Fruit fly (Drosophila melanogaster): ENCODE measurements around the gene CG42740.

CG42740 gene

DNA sequence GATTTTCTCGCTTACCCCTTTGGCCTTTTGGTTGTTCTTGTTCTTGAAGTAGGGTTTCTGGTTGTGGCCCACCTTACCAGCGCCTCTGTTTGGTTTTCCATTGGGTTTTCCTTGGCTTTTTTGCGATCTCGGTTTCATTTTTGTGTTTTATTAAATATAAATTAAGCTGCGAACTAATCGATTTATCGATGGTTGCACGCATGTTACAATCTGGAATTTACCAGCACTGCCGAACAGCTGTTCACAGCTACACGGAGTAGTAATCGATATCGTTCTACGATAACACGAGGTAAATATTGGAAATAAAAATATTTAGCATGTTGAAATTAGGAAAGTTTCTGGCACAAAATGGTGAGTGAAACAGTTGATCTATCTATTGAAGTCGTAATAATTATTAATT, 924 bp upstream of the CG42740 start, which contains the start of the genes CG15535 and mRpS18C:
Gene CG15535 (minus strand): TSS at position 235 of the 400 bp plus-strand sequence.
Gene mRpS18C (plus strand): TSS at position 280 of the 400 bp plus-strand sequence.
- TF ChIP-seq BEAF-32 (GFP tag; optimal IDR thresholded peaks at IDR 0.05) (peak; percentile 77), Sox100B (GFP tag; optimal IDR thresholded peaks at IDR 0.05) (no peak), klu (GFP tag; IDR thresholded peaks at IDR 0.05) (no peak), Dek (tag; optimal IDR thresholded peaks at IDR 0.05) (no peak), D19B (GFP tag; optimal IDR thresholded peaks at IDR 0.05) (no peak), CG4730 (GFP tag; IDR thresholded peaks at IDR 0.05) (no peak), nerfin-1 (tag; optimal IDR thresholded peaks at IDR 0.05) (no peak), Rfx (GFP tag; IDR thresholded peaks at IDR 0.05) (peak; percentile 34; the same call in 1 of the 2 replicates), CG11456 (GFP tag; IDR thresholded peaks at IDR 0.05) (no peak), mam (GFP tag; optimal IDR thresholded peaks at IDR 0.05) (no peak), Dbx (GFP tag; IDR thresholded peaks at IDR 0.05) (no peak), Sry-δ (GFP tag; optimal IDR thresholded peaks at IDR 0.05) (peak; percentile 56), CG9437 (GFP tag; optimal IDR thresholded peaks at IDR 0.05) (no peak), NC2β (GFP tag; optimal IDR thresholded peaks at IDR 0.05) (no peak), CG4820 (GFP tag; optimal IDR thresholded peaks at IDR 0.05) (no peak), B-H1 (GFP tag; IDR thresholded peaks at IDR 0.05) (no peak), CG1529 (GFP tag; optimal IDR thresholded peaks at IDR 0.05) (no peak), Fer3 (tag; optimal IDR thresholded peaks at IDR 0.05) (no peak), prd (optimal IDR thresholded peaks at IDR 0.05) (no peak), prd (GFP tag; IDR thresholded peaks at IDR 0.05) (no peak), CG12942 (GFP tag; optimal IDR thresholded peaks at IDR 0.05) (no peak), disco-r (GFP tag; optimal IDR thresholded peaks at IDR 0.05) (no peak), CG30403 (GFP tag; optimal IDR thresholded peaks at IDR 0.05) (no peak), seq (GFP tag; IDR thresholded peaks at IDR 0.05) (no peak), Myb (GFP tag; optimal IDR thresholded peaks at IDR 0.05) (no peak), CG11560 (tag; IDR thresholded peaks at IDR 0.05) (no peak), HLH54F (GFP tag; optimal IDR thresholded peaks at IDR 0.05) (no peak), CG11093 (GFP tag; IDR thresholded peaks at IDR 0.05) (no peak), HLH3B (GFP tag; IDR thresholded peaks at IDR 0.05) (no peak), CG8089 (GFP tag; optimal IDR thresholded peaks at IDR 0.05) (no peak), Xrp1 (GFP tag; IDR thresholded peaks at IDR 0.05) (no peak), CG17829 (tag; optimal IDR thresholded peaks at IDR 0.05) (peak; percentile 31), Kr (GFP tag; optimal IDR thresholded peaks at IDR 0.05) (no peak), Awh (GFP tag; IDR thresholded peaks at IDR 0.05) (no peak), ato (GFP tag; IDR thresholded peaks at IDR 0.05; ENCODE audit: partially characterized antibody) (peak; percentile 80), CG15479 (GFP tag; optimal IDR thresholded peaks at IDR 0.05) (no peak), C15 (GFP tag; IDR thresholded peaks at IDR 0.05) (no peak), lilli (GFP tag; optimal IDR thresholded peaks at IDR 0.05) (peak; percentile 12), sim (GFP tag; IDR thresholded peaks at IDR 0.05) (no peak), CG7745 (tag; optimal IDR thresholded peaks at IDR 0.05) (no peak), lola (GFP tag; optimal IDR thresholded peaks at IDR 0.05) (no peak), Tbp (GFP tag; optimal IDR thresholded peaks at IDR 0.05) (no peak), fu2 (GFP tag; optimal IDR thresholded peaks at IDR 0.05) (no peak), schlank (tag; optimal IDR thresholded peaks at IDR 0.05) (no peak), ara (GFP tag; IDR thresholded peaks at IDR 0.05) (no peak), Taf1 (GFP tag; IDR thresholded peaks at IDR 0.05) (no peak), Dref (GFP tag; IDR thresholded peaks at IDR 0.05) (peak; percentile 89), CG10431 (GFP tag; optimal IDR thresholded peaks at IDR 0.05) (peak; percentile 8), CG17361 (GFP tag; IDR thresholded peaks at IDR 0.05) (no peak), slp2 (GFP tag; optimal IDR thresholded peaks at IDR 0.05) (no peak), chm (GFP tag; IDR thresholded peaks at IDR 0.05) (no peak), Ravus (GFP tag; IDR thresholded peaks at IDR 0.05) (no peak), CG6854 (GFP tag; optimal IDR thresholded peaks at IDR 0.05) (no peak), CG2875 (GFP tag; optimal IDR thresholded peaks at IDR 0.05) (no peak)

Data from whole organism, embryonic.